Fruit fly (Drosophila melanogaster) whole organism, prepupa: ENCODE measurements around the gene CG10516.

Experiments used
- Blimp-1 ChIP-seq: fragments of 200-800 bp; sonication (Bioruptor generic); optimal IDR thresholded peaks from 3 replicates; lab custom pipeline; 2017; ENCODE audit warnings: missing biosample characterization, missing genetic modification characterization, mild to moderate bottlenecking, moderate library complexity, missing genetic modification reagents
- CG10669 ChIP-seq: fragments of 200-800 bp; sonication (Bioruptor generic); optimal IDR thresholded peaks from 3 replicates; lab custom pipeline; 2018; ENCODE audit warnings: missing biosample characterization, mild to moderate bottlenecking, missing genetic modification characterization, moderate library complexity
- CG11294 ChIP-seq: fragments of 200-800 bp; sonication (Bioruptor generic); IDR thresholded peaks from 2 replicates; pipeline ENCODE4 v1.3.6; 2022; ENCODE audit warnings: missing biosample characterization, missing genetic modification characterization
- CG11762 ChIP-seq: fragments of 200-800 bp; sonication (Bioruptor generic); optimal IDR thresholded peaks from 3 replicates; lab custom pipeline; 2016; ENCODE audit warnings: missing biosample characterization, missing genetic modification characterization; ENCODE audit not compliant: insufficient read depth
- CG11902 ChIP-seq: fragments of 200-800 bp; sonication (Bioruptor generic); optimal IDR thresholded peaks from 3 replicates; lab custom pipeline; 2016; ENCODE audit warnings: missing biosample characterization, missing genetic modification characterization
- CG15336 ChIP-seq: fragments of 200-800 bp; sonication (Bioruptor generic); IDR thresholded peaks from 2 replicates; pipeline ENCODE4 v1.3.6; 2022; ENCODE audit warnings: missing biosample characterization, missing genetic modification characterization
- CG1621 ChIP-seq: fragments of 200-800 bp; sonication (Bioruptor generic); optimal IDR thresholded peaks from 3 replicates; lab custom pipeline; 2018; ENCODE audit warnings: missing biosample characterization, mild to moderate bottlenecking, missing genetic modification characterization
- CG3032 ChIP-seq: fragments of 200-800 bp; optimal IDR thresholded peaks from 2 replicates; lab custom pipeline; 2019; ENCODE audit warnings: missing biosample characterization, mild to moderate bottlenecking, missing genetic modification characterization, moderate library complexity
- CG31627 ChIP-seq: fragments of 200-800 bp; sonication (Bioruptor generic); optimal IDR thresholded peaks from 3 replicates; lab custom pipeline; 2016; ENCODE audit warnings: missing biosample characterization, missing genetic modification characterization
- CG34406 ChIP-seq: fragments of 200-800 bp; sonication (Bioruptor generic); optimal IDR thresholded peaks from 3 replicates; lab custom pipeline; 2016; ENCODE audit warnings: missing biosample characterization, missing genetic modification characterization
- CG3919 ChIP-seq: fragments of 200-800 bp; sonication (Bioruptor generic); optimal IDR thresholded peaks from 3 replicates; lab custom pipeline; 2016; ENCODE audit warnings: missing biosample characterization, missing genetic modification characterization
- CG4318 ChIP-seq: fragments of 200-800 bp; sonication (Bioruptor generic); optimal IDR thresholded peaks from 3 replicates; lab custom pipeline; 2017; ENCODE audit warnings: missing biosample characterization, mild to moderate bottlenecking, missing genetic modification characterization
- CG6163 ChIP-seq: fragments of 200-800 bp; sonication (Bioruptor generic); IDR thresholded peaks from 3 replicates; pipeline ENCODE4 v1.3.6; 2022; ENCODE audit warnings: missing biosample characterization, missing genetic modification characterization
- CG6276 ChIP-seq: fragments of 200-800 bp; sonication (Bioruptor generic); optimal IDR thresholded peaks from 2 replicates; lab custom pipeline; 2017; ENCODE audit warnings: missing biosample characterization, mild to moderate bottlenecking, missing genetic modification characterization
- CG6792 ChIP-seq: fragments of 200-800 bp; sonication (Bioruptor generic); optimal IDR thresholded peaks from 3 replicates; lab custom pipeline; 2016; ENCODE audit warnings: missing biosample characterization, missing genetic modification characterization
- CG6808 ChIP-seq: fragments of 200-800 bp; sonication (Bioruptor generic); optimal IDR thresholded peaks from 3 replicates; lab custom pipeline; 2017; ENCODE audit warnings: missing biosample characterization, missing genetic modification characterization, mild to moderate bottlenecking, moderate library complexity, missing genetic modification reagents
- CG6854 ChIP-seq: fragments of 200-800 bp; sonication (Bioruptor generic); optimal IDR thresholded peaks from 2 replicates; lab custom pipeline; 2017; ENCODE audit warnings: missing biosample characterization, mild to moderate bottlenecking, missing genetic modification characterization
- CG7368 ChIP-seq: fragments of 200-800 bp; sonication (Bioruptor generic); optimal IDR thresholded peaks from 3 replicates; lab custom pipeline; 2016; ENCODE audit warnings: missing biosample characterization, missing genetic modification characterization
- CG8119 ChIP-seq: fragments of 200-800 bp; sonication (Bioruptor generic); IDR thresholded peaks from 3 replicates; pipeline ENCODE4 v1.3.6; 2022; ENCODE audit warnings: missing biosample characterization, missing genetic modification characterization
- CG8319 ChIP-seq: fragments of 200-800 bp; sonication (Bioruptor generic); optimal IDR thresholded peaks from 3 replicates; lab custom pipeline; 2016; ENCODE audit warnings: missing biosample characterization, missing genetic modification characterization
- CG8632 ChIP-seq: fragments of 200-800 bp; sonication (Bioruptor generic); optimal IDR thresholded peaks from 3 replicates; lab custom pipeline; 2016; ENCODE audit warnings: missing biosample characterization, missing genetic modification characterization
- CG9139 ChIP-seq: fragments of 200-800 bp; sonication (Bioruptor generic); optimal IDR thresholded peaks from 3 replicates; lab custom pipeline; 2017; ENCODE audit warnings: missing biosample characterization, mild to moderate bottlenecking, missing genetic modification characterization
- Eip75B ChIP-seq: fragments of 200-800 bp; sonication (Bioruptor generic); optimal IDR thresholded peaks from 3 replicates; lab custom pipeline; 2016; ENCODE audit warnings: missing biosample characterization, missing genetic modification characterization
- Eip78C ChIP-seq: fragments of 200-800 bp; sonication (Bioruptor generic); peaks from one replicate; lab custom pipeline; 2016; ENCODE audit warnings: missing biosample characterization, missing genetic modification characterization
- Eip93F ChIP-seq: fragments of 200-800 bp; sonication (Bioruptor generic); optimal IDR thresholded peaks from 2 replicates; lab custom pipeline; 2016; ENCODE audit warnings: missing biosample characterization, mild to moderate bottlenecking, missing genetic modification characterization
- Ets21C ChIP-seq: fragments of 200-800 bp; sonication (Bioruptor generic); optimal IDR thresholded peaks from 3 replicates; lab custom pipeline; 2016; ENCODE audit warnings: missing biosample characterization, missing genetic modification characterization
- Ets96B ChIP-seq: fragments of 200-800 bp; optimal IDR thresholded peaks from 2 replicates; lab custom pipeline; 2019; ENCODE audit warnings: missing biosample characterization, mild to moderate bottlenecking, missing genetic modification characterization, moderate library complexity
- Gug ChIP-seq: fragments of 200-800 bp; sonication (Bioruptor generic); IDR thresholded peaks from 2 replicates; pipeline ENCODE4 v1.3.6; 2022; ENCODE audit warnings: missing biosample characterization, missing genetic modification characterization
- Hr38 ChIP-seq: sonication (Bioruptor generic); optimal IDR thresholded peaks from 2 replicates; lab custom pipeline; 2016; ENCODE audit warnings: missing biosample characterization, missing genetic modification characterization
- Hr39 ChIP-seq: fragments of 200-800 bp; sonication (Bioruptor generic); optimal IDR thresholded peaks from 2 replicates; lab custom pipeline; 2016; ENCODE audit warnings: missing biosample characterization, missing genetic modification characterization
- Lpt ChIP-seq: fragments of 200-800 bp; sonication (Bioruptor generic); optimal IDR thresholded peaks from 3 replicates; lab custom pipeline; 2016; ENCODE audit warnings: missing biosample characterization, missing genetic modification characterization
- Met ChIP-seq: fragments of 200-800 bp; sonication (Bioruptor generic); optimal IDR thresholded peaks from 3 replicates; lab custom pipeline; 2016; ENCODE audit warnings: missing biosample characterization, missing genetic modification characterization
- OdsH ChIP-seq: fragments of 200-800 bp; sonication (Bioruptor generic); optimal IDR thresholded peaks from 3 replicates; lab custom pipeline; 2016; ENCODE audit warnings: missing biosample characterization, missing genetic modification characterization
- Smox ChIP-seq: fragments of 200-800 bp; sonication (Bioruptor generic); optimal IDR thresholded peaks from 3 replicates; lab custom pipeline; 2016; ENCODE audit warnings: missing biosample characterization, missing genetic modification characterization
- Sox102F ChIP-seq: fragments of 200-800 bp; sonication (Bioruptor generic); optimal IDR thresholded peaks from 2 replicates; lab custom pipeline; 2016; ENCODE audit warnings: missing biosample characterization, mild to moderate bottlenecking, missing genetic modification characterization
- Sox14 ChIP-seq: fragments of 200-800 bp; sonication (Bioruptor generic); optimal IDR thresholded peaks from 3 replicates; lab custom pipeline; 2016; ENCODE audit warnings: missing biosample characterization, missing genetic modification characterization
- Sox15 ChIP-seq: fragments of 200-800 bp; sonication (Bioruptor generic); optimal IDR thresholded peaks from 3 replicates; lab custom pipeline; 2016; ENCODE audit warnings: missing biosample characterization, missing genetic modification characterization
- achi ChIP-seq: fragments of 200-800 bp; sonication (Bioruptor generic); optimal IDR thresholded peaks from 3 replicates; lab custom pipeline; 2016; ENCODE audit warnings: missing biosample characterization, missing genetic modification characterization
- acj6 ChIP-seq: fragments of 200-800 bp; sonication (Bioruptor generic); optimal IDR thresholded peaks from 3 replicates; lab custom pipeline; 2016; ENCODE audit warnings: missing biosample characterization, missing genetic modification characterization
- cyc ChIP-seq: fragments of 200-800 bp; sonication (Bioruptor generic); optimal IDR thresholded peaks from 3 replicates; lab custom pipeline; 2016; ENCODE audit warnings: missing biosample characterization, missing genetic modification characterization
- dac ChIP-seq: fragments of 200-800 bp; sonication (Bioruptor generic); optimal IDR thresholded peaks from 2 replicates; lab custom pipeline; 2017; ENCODE audit warnings: missing biosample characterization, mild to moderate bottlenecking, missing genetic modification characterization
- eg ChIP-seq: fragments of 200-800 bp; sonication (Bioruptor generic); IDR thresholded peaks from 3 replicates; pipeline ENCODE4 v1.3.6; 2022; ENCODE audit warnings: missing biosample characterization, missing genetic modification characterization
- esn ChIP-seq: fragments of 200-800 bp; sonication (Bioruptor generic); optimal IDR thresholded peaks from 2 replicates; lab custom pipeline; 2016; ENCODE audit warnings: missing biosample characterization, mild to moderate bottlenecking, missing genetic modification characterization, moderate library complexity
- fd85E ChIP-seq: fragments of 200-800 bp; sonication (Bioruptor generic); optimal IDR thresholded peaks from 3 replicates; lab custom pipeline; 2016; ENCODE audit warnings: missing biosample characterization, missing genetic modification characterization
- fkh ChIP-seq: fragments of 200-800 bp; sonication (Bioruptor generic); optimal IDR thresholded peaks from 3 replicates; lab custom pipeline; 2017; ENCODE audit warnings: missing biosample characterization, mild to moderate bottlenecking, missing genetic modification characterization, moderate library complexity
- lz ChIP-seq: fragments of 200-800 bp; sonication (Bioruptor generic); optimal IDR thresholded peaks from 3 replicates; lab custom pipeline; 2016; ENCODE audit warnings: missing biosample characterization, missing genetic modification characterization
- pdm3 ChIP-seq: fragments of 200-800 bp; sonication (Bioruptor generic); optimal IDR thresholded peaks from 3 replicates; lab custom pipeline; 2016; ENCODE audit warnings: missing biosample characterization, missing genetic modification characterization
- salr ChIP-seq, 2 experiments: fragments of 200-800 bp; sonication (Bioruptor generic); optimal IDR thresholded peaks; 3 replicates each; lab custom pipeline; 2016 to 2018; ENCODE audit warnings: missing biosample characterization in 2 of 2, missing genetic modification characterization in 2 of 2, mild to moderate bottlenecking in 1 of 2
- spab ChIP-seq: fragments of 200-800 bp; sonication (Bioruptor generic); optimal IDR thresholded peaks from 2 replicates; lab custom pipeline; 2017; ENCODE audit warnings: missing biosample characterization, mild to moderate bottlenecking, missing genetic modification characterization, missing genetic modification reagents
- svp ChIP-seq: fragments of 200-800 bp; sonication (Bioruptor generic); peaks from one replicate; lab custom pipeline; 2016; ENCODE audit warnings: missing biosample characterization, missing genetic modification characterization
- topi ChIP-seq: fragments of 200-800 bp; sonication (Bioruptor generic); optimal IDR thresholded peaks from 3 replicates; lab custom pipeline; 2016; ENCODE audit warnings: missing biosample characterization, missing genetic modification characterization
- vri ChIP-seq: fragments of 200-800 bp; sonication (Bioruptor generic); optimal IDR thresholded peaks from 3 replicates; lab custom pipeline; 2016; ENCODE audit warnings: missing biosample characterization, mild to moderate bottlenecking, missing genetic modification characterization

CG10516 gene

dm6 chr3L:15924811-15925437 is 43.1 kb upstream of the CG10516 start, which contains the start of gene sff:
TSS of gene sff (minus strand) at chr3L:15924861.
- peak; percentile 80 for TF ChIP-seq eg (GFP tag; lab: Robert Waterston, UW)
- no peak for TF ChIP-seq CG6854
- peak; percentile 19 for TF ChIP-seq spab (GFP tag; lab: Kevin White, UChicago)
- TF ChIP-seq Smox (GFP tag; lab: Kevin White, UChicago) = peak; percentile 25
- TF ChIP-seq Ets96B = peak; percentile 52
- TF ChIP-seq achi (GFP tag; lab: Kevin White, UChicago) = peak; percentile 59
- peak; percentile 50 for TF ChIP-seq acj6
- TF ChIP-seq Eip93F (GFP tag; lab: Kevin White, UChicago) = no peak
- peak; percentile 21 for TF ChIP-seq CG9139
- TF ChIP-seq CG10669 (GFP tag; lab: Kevin White, UChicago) = peak; percentile 52
- TF ChIP-seq Ets21C (GFP tag; lab: Kevin White, UChicago) = no peak
- TF ChIP-seq CG1621 (tag; lab: Kevin White, UChicago) = peak; percentile 23
- peak; percentile 18 for TF ChIP-seq CG31627 (GFP tag; lab: Kevin White, UChicago)
- TF ChIP-seq CG6792 (GFP tag; lab: Kevin White, UChicago) = peak; percentile 14
- TF ChIP-seq Blimp-1 (GFP tag; lab: Kevin White, UChicago) = no peak
- peak; percentile 62 for TF ChIP-seq Gug (GFP tag; lab: Robert Waterston, UW)
- no peak for TF ChIP-seq Sox15 (GFP tag; lab: Kevin White, UChicago)
- peak; percentile 35 to 45 for TF ChIP-seq salr (GFP tag; optimal IDR thresholded peaks at IDR 0.05; lab: Kevin White, UChicago)
- no peak for TF ChIP-seq topi (GFP tag; lab: Kevin White, UChicago)
- peak; percentile 30 for TF ChIP-seq Met (GFP tag; lab: Kevin White, UChicago)
- peak; percentile 39 for TF ChIP-seq CG11762
- TF ChIP-seq svp (GFP tag; lab: Kevin White, UChicago) = no peak
- peak; percentile 55 for TF ChIP-seq CG11294 (GFP tag; lab: Robert Waterston, UW)
- no peak for TF ChIP-seq Sox102F (GFP tag; lab: Kevin White, UChicago)
- peak; percentile 61 for TF ChIP-seq OdsH (GFP tag; lab: Kevin White, UChicago)
- no peak for TF ChIP-seq cyc (GFP tag; lab: Kevin White, UChicago)
- peak; percentile 37 for TF ChIP-seq pdm3
- TF ChIP-seq CG3032 (tag; lab: Kevin White, UChicago) = peak; percentile 59
- TF ChIP-seq Hr39 (GFP tag; lab: Kevin White, UChicago) = peak; percentile 11
- no peak for TF ChIP-seq CG8319 (GFP tag; lab: Kevin White, UChicago)
- peak; percentile 22 for TF ChIP-seq CG8632 (GFP tag; lab: Kevin White, UChicago)
- TF ChIP-seq CG4318 (GFP tag; lab: Kevin White, UChicago) = peak; percentile 65
- TF ChIP-seq Eip75B = no peak
- peak; percentile 68 for TF ChIP-seq CG6163
- TF ChIP-seq CG6808 (GFP tag; lab: Kevin White, UChicago) = peak; percentile 25
- TF ChIP-seq dac (GFP tag; lab: Kevin White, UChicago) = peak; percentile 60
- TF ChIP-seq CG6276 = peak; percentile 65
- peak; percentile 35 for TF ChIP-seq Lpt (GFP tag; lab: Kevin White, UChicago)
- TF ChIP-seq CG8119 = peak; percentile 75
- TF ChIP-seq fd85E (GFP tag; lab: Kevin White, UChicago) = no peak
- TF ChIP-seq esn = peak; percentile 13
- peak; percentile 86 for TF ChIP-seq Eip78C (GFP tag; lab: Kevin White, UChicago)
- peak; percentile 45 for TF ChIP-seq CG3919
- peak; percentile 80 for TF ChIP-seq CG15336 (GFP tag; lab: Robert Waterston, UW)
- TF ChIP-seq CG34406 (GFP tag; lab: Kevin White, UChicago) = peak; percentile 58
- TF ChIP-seq Sox14 (GFP tag; lab: Kevin White, UChicago) = peak; percentile 1
- peak; percentile 53 for TF ChIP-seq CG7368 (GFP tag; lab: Kevin White, UChicago)
- TF ChIP-seq Hr38 (GFP tag; lab: Kevin White, UChicago) = no peak
- no peak for TF ChIP-seq vri (GFP tag; lab: Kevin White, UChicago)
- TF ChIP-seq lz = peak; percentile 2
- TF ChIP-seq fkh = peak; percentile 69
- no peak for TF ChIP-seq CG11902
